Fruit fly (Drosophila melanogaster) whole organism, embryonic: ENCODE measurements around the gene Tsp74F.
A peak's percentile ranks its signal among the peaks of the same experiment; 100 is the strongest.

Experiments used
- Adf1 ChIP-seq: fragments of 200-800 bp; sonication (Bioruptor generic); IDR thresholded peaks from 2 replicates; pipeline ENCODE4 v1.3.6; 2022; ENCODE audit warnings: missing biosample characterization, missing genetic modification characterization
- Atf6 ChIP-seq: fragments of 200-800 bp; sonication (Bioruptor generic); IDR thresholded peaks from 2 replicates; pipeline ENCODE4 v1.3.6; 2022; ENCODE audit warnings: missing biosample characterization, missing genetic modification characterization
- BtbVII ChIP-seq: fragments of 200-800 bp; sonication (Bioruptor generic); optimal IDR thresholded peaks from 3 replicates; lab custom pipeline; 2017; ENCODE audit warnings: missing biosample characterization, mild to moderate bottlenecking, missing genetic modification characterization
- CG12769 ChIP-seq: fragments of 200-800 bp; sonication (Bioruptor generic); optimal IDR thresholded peaks from 2 replicates; lab custom pipeline; 2019; ENCODE audit warnings: missing biosample characterization, mild to moderate bottlenecking, missing genetic modification characterization, moderate library complexity
- CG13287 ChIP-seq: fragments of 200-800 bp; sonication (Bioruptor generic); IDR thresholded peaks from 2 replicates; pipeline ENCODE4 v1.3.6; 2022; ENCODE audit warnings: missing biosample characterization, missing genetic modification characterization; ENCODE audit not compliant: partially characterized antibody
- CG13894 ChIP-seq: fragments of 200-800 bp; sonication (Bioruptor generic); optimal IDR thresholded peaks from 3 replicates; lab custom pipeline; 2018; ENCODE audit warnings: missing biosample characterization, mild to moderate bottlenecking, missing genetic modification characterization, moderate library complexity
- CG15011 ChIP-seq: fragments of 200-800 bp; sonication (Bioruptor generic); optimal IDR thresholded peaks from 3 replicates; lab custom pipeline; 2018; ENCODE audit warnings: missing biosample characterization, mild to moderate bottlenecking, missing genetic modification characterization
- CG1647 ChIP-seq: fragments of 200-800 bp; sonication (Bioruptor generic); optimal IDR thresholded peaks from 3 replicates; lab custom pipeline; 2016; ENCODE audit warnings: missing biosample characterization, missing genetic modification characterization
- CG18619 ChIP-seq: fragments of 200-800 bp; sonication (Bioruptor generic); optimal IDR thresholded peaks from 3 replicates; lab custom pipeline; 2017; ENCODE audit warnings: missing biosample characterization, mild to moderate bottlenecking, missing genetic modification characterization
- CG2678 ChIP-seq: fragments of 200-800 bp; sonication (Bioruptor generic); optimal IDR thresholded peaks from 3 replicates; lab custom pipeline; 2019; ENCODE audit warnings: missing biosample characterization, mild to moderate bottlenecking, missing genetic modification characterization, moderate library complexity
- CG31224 ChIP-seq: fragments of 200-800 bp; sonication (Bioruptor generic); IDR thresholded peaks from 2 replicates; pipeline ENCODE4 v1.3.6; 2022; ENCODE audit warnings: missing biosample characterization, missing genetic modification characterization
- CG32532 ChIP-seq: fragments of 200-800 bp; sonication (Bioruptor generic); IDR thresholded peaks from 2 replicates; pipeline ENCODE4 v1.3.6; 2022; ENCODE audit warnings: missing biosample characterization, missing genetic modification characterization
- CG34224 ChIP-seq: fragments of 200-800 bp; sonication (Bioruptor generic); IDR thresholded peaks from 3 replicates; pipeline ENCODE4 v1.3.6; 2022; ENCODE audit warnings: missing biosample characterization, missing genetic modification characterization; ENCODE audit not compliant: partially characterized antibody
- CG34422 ChIP-seq: fragments of 200-800 bp; sonication (Bioruptor generic); IDR thresholded peaks from 3 replicates; pipeline ENCODE4 v1.3.6; 2022; ENCODE audit warnings: missing biosample characterization, missing genetic modification characterization
- CG4328 ChIP-seq: fragments of 200-800 bp; sonication (Bioruptor generic); optimal IDR thresholded peaks from 3 replicates; lab custom pipeline; 2017; ENCODE audit warnings: missing biosample characterization, missing genetic modification reagents, missing genetic modification characterization
- CG4360 ChIP-seq: fragments of 200-800 bp; sonication (Bioruptor generic); IDR thresholded peaks from 2 replicates; pipeline ENCODE4 v1.3.6; 2022; ENCODE audit warnings: missing biosample characterization, missing genetic modification characterization
- CoRest ChIP-seq: fragments of 200-800 bp; sonication (Bioruptor generic); optimal IDR thresholded peaks from 3 replicates; lab custom pipeline; 2018; ENCODE audit warnings: missing biosample characterization, mild to moderate bottlenecking, missing genetic modification characterization, moderate library complexity
- Dbx ChIP-seq: fragments of 200-800 bp; sonication (Bioruptor generic); IDR thresholded peaks from 3 replicates; pipeline ENCODE4 v1.3.6; 2022; ENCODE audit warnings: missing biosample characterization, missing genetic modification characterization
- Deaf1 ChIP-seq: fragments of 200-800 bp; optimal IDR thresholded peaks from 3 replicates; lab custom pipeline; 2019; ENCODE audit warnings: missing biosample characterization, mild to moderate bottlenecking, missing genetic modification characterization, moderate library complexity
- Doc3 ChIP-seq: fragments of 200-800 bp; sonication (Bioruptor generic); IDR thresholded peaks from 3 replicates; pipeline ENCODE4 v1.3.6; 2022; ENCODE audit warnings: missing biosample characterization, missing genetic modification characterization; ENCODE audit not compliant: partially characterized antibody
- Drgx ChIP-seq: fragments of 200-800 bp; sonication (Bioruptor generic); IDR thresholded peaks from 2 replicates; pipeline ENCODE4 v1.3.6; 2022; ENCODE audit warnings: missing biosample characterization, missing genetic modification characterization
- GATAe ChIP-seq: fragments of 200-800 bp; sonication (Bioruptor generic); conservative IDR thresholded peaks from 2 replicates; pipeline ENCODE4 v1.3.6; 2022; ENCODE audit warnings: missing biosample characterization, missing genetic modification characterization
- HHEX ChIP-seq: fragments of 200-800 bp; sonication (Bioruptor generic); optimal IDR thresholded peaks from 3 replicates; lab custom pipeline; 2017; ENCODE audit warnings: missing biosample characterization, mild to moderate bottlenecking, missing genetic modification characterization, missing genetic modification reagents
- Hand ChIP-seq: fragments of 200-800 bp; sonication (Bioruptor generic); optimal IDR thresholded peaks from 2 replicates; lab custom pipeline; 2017; ENCODE audit warnings: mild to moderate bottlenecking, missing biosample characterization, missing genetic modification reagents, missing genetic modification characterization
- Hmr ChIP-seq: fragments of 200-800 bp; sonication (Bioruptor generic); optimal IDR thresholded peaks from 3 replicates; lab custom pipeline; 2017; ENCODE audit warnings: mild to moderate bottlenecking, missing biosample characterization, missing genetic modification reagents, missing genetic modification characterization
- Lpt ChIP-seq: fragments of >200 bp; optimal IDR thresholded peaks from 2 replicates; lab custom pipeline; 2018; ENCODE audit warnings: missing biosample characterization, missing genetic modification characterization
- MTF-1 ChIP-seq: fragments of 200-800 bp; sonication (Bioruptor generic); optimal IDR thresholded peaks from 2 replicates; lab custom pipeline; 2018; ENCODE audit warnings: missing biosample characterization, mild to moderate bottlenecking, missing genetic modification characterization, borderline replicate concordance
- Med ChIP-seq: fragments of 200-800 bp; sonication (Bioruptor generic); peaks from one replicate; lab custom pipeline; 2016; ENCODE audit warnings: missing biosample characterization, missing genetic modification characterization, mild to moderate bottlenecking, inconsistent platforms, moderate library complexity
- NC2α ChIP-seq: fragments of 200-800 bp; sonication (Bioruptor generic); optimal IDR thresholded peaks from 2 replicates; lab custom pipeline; 2016; ENCODE audit warnings: missing biosample characterization, missing genetic modification characterization
- Nf-YB ChIP-seq: fragments of 200-800 bp; sonication (Bioruptor generic); optimal IDR thresholded peaks from 3 replicates; lab custom pipeline; 2019; ENCODE audit warnings: missing biosample characterization, mild to moderate bottlenecking, missing genetic modification characterization, moderate library complexity
- Rfx ChIP-seq: fragments of 200-800 bp; sonication (Bioruptor generic); IDR thresholded peaks from 2 replicates; pipeline ENCODE4 v1.3.6; 2022; ENCODE audit warnings: missing biosample characterization, missing genetic modification characterization
- abd-A ChIP-seq: fragments of 200-800 bp; sonication (Bioruptor generic); optimal IDR thresholded peaks from 3 replicates; lab custom pipeline; 2019; ENCODE audit warnings: missing biosample characterization, mild to moderate bottlenecking, missing genetic modification characterization, moderate library complexity
- ara ChIP-seq: fragments of 200-800 bp; sonication (Bioruptor generic); IDR thresholded peaks from 2 replicates; pipeline ENCODE4 v1.3.6; 2022; ENCODE audit warnings: missing biosample characterization, missing genetic modification characterization
- bbx ChIP-seq: fragments of 200-800 bp; sonication (Bioruptor generic); IDR thresholded peaks from 2 replicates; pipeline ENCODE4 v1.3.6; 2022; ENCODE audit warnings: missing biosample characterization, missing genetic modification characterization; ENCODE audit not compliant: partially characterized antibody
- btn ChIP-seq: fragments of 200-800 bp; sonication (Bioruptor generic); optimal IDR thresholded peaks from 2 replicates; lab custom pipeline; 2016; ENCODE audit warnings: missing biosample characterization, missing genetic modification characterization
- dpn ChIP-seq, 2 experiments: fragments of 200-800 bp; sonication (Bioruptor generic); optimal IDR thresholded peaks; 3 replicates each; lab custom pipeline; 2016; ENCODE audit warnings: missing biosample characterization in 2 of 2, missing genetic modification characterization in 2 of 2
- ems ChIP-seq: fragments of 200-800 bp; sonication (Bioruptor generic); optimal IDR thresholded peaks from 3 replicates; lab custom pipeline; 2016; ENCODE audit warnings: missing biosample characterization, missing genetic modification characterization
- gsb ChIP-seq: fragments of 200-800 bp; sonication (Bioruptor generic); IDR thresholded peaks from 2 replicates; pipeline ENCODE4 v1.3.6; 2022; ENCODE audit warnings: missing biosample characterization, missing genetic modification characterization
- lab ChIP-seq: fragments of 200-800 bp; sonication (Bioruptor generic); optimal IDR thresholded peaks from 3 replicates; lab custom pipeline; 2017; ENCODE audit warnings: missing biosample characterization, missing genetic modification characterization, mild to moderate bottlenecking, moderate library complexity, missing genetic modification reagents
- lov ChIP-seq, 2 experiments: fragments of 200-800 bp in 1 of 2; fragments of >200 bp in 1 of 2; sonication (Bioruptor generic) in 1 of 2; IDR thresholded peaks in 1 of 2; optimal IDR thresholded peaks in 1 of 2; 2 replicates in 1 of 2; 3 replicates in 1 of 2; pipeline versions ENCODE4 v1.3.6 to Lab custom; 2017 to 2022; ENCODE audit warnings: missing biosample characterization in 1 of 2, missing genetic modification characterization in 1 of 2
- mirr ChIP-seq: fragments of 200-800 bp; sonication (Bioruptor generic); optimal IDR thresholded peaks from 3 replicates; lab custom pipeline; 2018; ENCODE audit warnings: missing biosample characterization, mild to moderate bottlenecking, missing genetic modification characterization
- otp ChIP-seq: fragments of 200-800 bp; sonication (Bioruptor generic); IDR thresholded peaks from 3 replicates; pipeline ENCODE4, ENCODE4 v1.3.6; 2022; ENCODE audit warnings: missing biosample characterization, missing genetic modification characterization
- pnt ChIP-seq: fragments of 200-800 bp; sonication (Bioruptor generic); optimal IDR thresholded peaks from 3 replicates; lab custom pipeline; 2016; ENCODE audit warnings: missing biosample characterization, missing genetic modification characterization
- prd ChIP-seq, 3 experiments: fragments of >200 bp in 2 of 3; fragments of 200-800 bp in 1 of 3; sonication (Bioruptor generic) in 1 of 3; optimal IDR thresholded peaks in 2 of 3; IDR thresholded peaks in 1 of 3; 2 replicates in 2 of 3; 3 replicates in 1 of 3; pipeline versions ENCODE4 v1.3.6 to Lab custom; 2017 to 2022; ENCODE audit warnings: missing biosample characterization in 1 of 3, missing genetic modification characterization in 1 of 3
- rib ChIP-seq: fragments of 200-800 bp; sonication (Bioruptor generic); IDR thresholded peaks from 2 replicates; pipeline ENCODE4 v1.3.6; 2022; ENCODE audit warnings: missing biosample characterization, missing genetic modification characterization
- sens-2 ChIP-seq: fragments of 200-800 bp; sonication (Bioruptor generic); IDR thresholded peaks from 2 replicates; pipeline ENCODE4 v1.3.6; 2022; ENCODE audit warnings: missing biosample characterization, missing genetic modification characterization
- toy ChIP-seq: fragments of 200-800 bp; sonication (Bioruptor generic); IDR thresholded peaks from 2 replicates; pipeline ENCODE4 v1.3.6; 2022; ENCODE audit warnings: missing biosample characterization, missing genetic modification characterization
- tx ChIP-seq: fragments of 200-800 bp; sonication (Bioruptor generic); optimal IDR thresholded peaks from 2 replicates; lab custom pipeline; 2016; ENCODE audit warnings: missing biosample characterization, missing genetic modification characterization

Tsp74F gene

dm6 chr3L:17945422-17945821 is 49.8 kb upstream of the Tsp74F start (continued):
- TF ChIP-seq CG4328: no peak
- peak; percentile 81 for TF ChIP-seq abd-A (tag; lab: Kevin White, UChicago)
- TF ChIP-seq CG1647 (GFP tag; lab: Kevin White, UChicago): no peak
- no peak for TF ChIP-seq GATAe (GFP tag; lab: Robert Waterston, UW)
- peak; percentile 63 for TF ChIP-seq CG13894 (tag; lab: Kevin White, UChicago)
- TF ChIP-seq Hmr (GFP tag; lab: Kevin White, UChicago): no peak
- TF ChIP-seq sens-2 (GFP tag; lab: Robert Waterston, UW): no peak
- no peak for TF ChIP-seq Drgx (GFP tag; lab: Robert Waterston, UW)
- TF ChIP-seq CG31224 (GFP tag; lab: Robert Waterston, UW): peak; percentile 82; the same call in 1 of the 2 replicates
- TF ChIP-seq CG18619 (GFP tag; lab: Kevin White, UChicago): no peak
- TF ChIP-seq Doc3: no peak
- TF ChIP-seq Deaf1 (tag; lab: Kevin White, UChicago): peak; percentile 25
- TF ChIP-seq CG34224: no peak

dm6 chr3L:17944614-17945013 is 49.0 kb upstream of the Tsp74F start:
- no peak for TF ChIP-seq CG4360
- 0 out of 2 replicates have a peak, but pooled peaks have one; percentile 21 for TF ChIP-seq rib (GFP tag; lab: Robert Waterston, UW)
- peak; percentile 2 for TF ChIP-seq mirr (GFP tag; lab: Kevin White, UChicago)
- TF ChIP-seq CG13894 (tag; lab: Kevin White, UChicago): peak; percentile 60
- peak; percentile 7; the same call in 1 of the 3 replicates for TF ChIP-seq CG34422 (GFP tag; lab: Robert Waterston, UW)
- TF ChIP-seq Med (GFP tag; lab: Kevin White, UChicago): peak; percentile 75
- TF ChIP-seq Nf-YB (GFP tag; lab: Kevin White, UChicago): no peak
- TF ChIP-seq Rfx (GFP tag; lab: Robert Waterston, UW): peak; percentile 50
- TF ChIP-seq btn: no peak
- no peak for TF ChIP-seq NC2α
- no peak for TF ChIP-seq Lpt (GFP tag; lab: Kevin White, UChicago)
- TF ChIP-seq CG32532 (GFP tag; lab: Robert Waterston, UW): peak; percentile 47
- no peak for TF ChIP-seq prd (optimal IDR thresholded peaks at IDR 0.05; lab: Kevin White, UChicago)
- 0 out of 3 replicates have a peak, but pooled peaks have one; percentile 13 for TF ChIP-seq prd (GFP tag; IDR thresholded peaks at IDR 0.05; lab: Robert Waterston, UW)
- TF ChIP-seq Atf6 (GFP tag; lab: Robert Waterston, UW): peak; percentile 46
- no peak for TF ChIP-seq dpn (GFP tag; optimal IDR thresholded peaks at IDR 0.05; lab: Kevin White, UChicago)
- peak; percentile 64 for TF ChIP-seq abd-A (tag; lab: Kevin White, UChicago)
- TF ChIP-seq CG13287 (GFP tag; lab: Robert Waterston, UW): no peak
- TF ChIP-seq otp (GFP tag; lab: Robert Waterston, UW): no peak
- TF ChIP-seq lab (GFP tag; lab: Kevin White, UChicago): peak; percentile 57
- peak; percentile 17; the same call in 1 of the 2 replicates for TF ChIP-seq toy (GFP tag; lab: Robert Waterston, UW)
- peak; percentile 59; the same call in 1 of the 3 replicates for TF ChIP-seq Dbx
- TF ChIP-seq pnt (GFP tag; lab: Kevin White, UChicago): no peak
- TF ChIP-seq lov (optimal IDR thresholded peaks at IDR 0.05; lab: Kevin White, UChicago): no peak
- TF ChIP-seq lov (GFP tag; IDR thresholded peaks at IDR 0.05; lab: Robert Waterston, UW): 0 out of 3 replicates have a peak, but pooled peaks have one; percentile 19
- TF ChIP-seq HHEX (GFP tag; lab: Kevin White, UChicago): peak; percentile 7
- no peak for TF ChIP-seq tx (GFP tag; lab: Kevin White, UChicago)
- no peak for TF ChIP-seq ems (GFP tag; lab: Kevin White, UChicago)
- TF ChIP-seq CoRest: no peak
- peak; percentile 13 for TF ChIP-seq BtbVII (GFP tag; lab: Kevin White, UChicago)
- TF ChIP-seq CG15011 (GFP tag; lab: Kevin White, UChicago): no peak
- no peak for TF ChIP-seq gsb
- peak; percentile 19 for TF ChIP-seq CG2678 (tag; lab: Kevin White, UChicago)
- TF ChIP-seq CG12769 (tag; lab: Kevin White, UChicago): peak; percentile 22
- no peak for TF ChIP-seq bbx (GFP tag; lab: Robert Waterston, UW)
- TF ChIP-seq Adf1 (GFP tag; lab: Robert Waterston, UW): peak; percentile 18; the same call in 1 of the 2 replicates
- TF ChIP-seq ara (GFP tag; lab: Robert Waterston, UW): no peak
- TF ChIP-seq Hmr (GFP tag; lab: Kevin White, UChicago): peak; percentile 12
- TF ChIP-seq Hand (GFP tag; lab: Kevin White, UChicago): no peak
- peak; percentile 16 for TF ChIP-seq MTF-1 (GFP tag; lab: Kevin White, UChicago)
